Worm (Caenorhabditis elegans) whole organism, L1 larva: ENCODE measurements around the gene din-1.

Experiments used
- C04F5.9 ChIP-seq: sonication (generic microtip); optimal IDR thresholded peaks from 2 replicates; lab custom pipeline; 2016; ENCODE audit warnings: missing genetic modification characterization, missing compliant biosample characterization
- C16A3.4 ChIP-seq: fragments of 150-350 bp; optimal IDR thresholded peaks from 2 replicates; lab custom pipeline; 2014; ENCODE audit warnings: missing biosample characterization, missing genetic modification characterization
- F16B12.6 ChIP-seq: fragments of 150-350 bp; optimal IDR thresholded peaks from 2 replicates; lab custom pipeline; 2014; ENCODE audit warnings: missing biosample characterization, missing genetic modification characterization
- Y116A8C.19 ChIP-seq: sonication (generic microtip); optimal IDR thresholded peaks from 2 replicates; lab custom pipeline; 2016; ENCODE audit warnings: missing compliant biosample characterization, missing genetic modification characterization, borderline replicate concordance
- aha-1 ChIP-seq: fragments of 150-350 bp; optimal IDR thresholded peaks from 2 replicates; lab custom pipeline; 2014; ENCODE audit warnings: missing biosample characterization, missing genetic modification characterization
- alr-1 ChIP-seq: fragments of 200-800 bp; sonication (Bioruptor generic); optimal IDR thresholded peaks from 2 replicates; lab custom pipeline; 2018; ENCODE audit warnings: borderline replicate concordance, mild to moderate bottlenecking, missing genetic modification characterization, missing compliant biosample characterization
- ama-1 ChIP-seq: fragments of 150-350 bp; optimal IDR thresholded peaks from 2 replicates; lab custom pipeline; 2014
- ceh-63 ChIP-seq: fragments of 200-800 bp; sonication (Bioruptor generic); optimal IDR thresholded peaks from 2 replicates; lab custom pipeline; 2018; ENCODE audit warnings: mild to moderate bottlenecking, missing genetic modification characterization, missing compliant biosample characterization
- ceh-82 ChIP-seq, 3 experiments: fragments of 150-350 bp in 1 of 3; sonication (generic microtip) in 2 of 3; optimal IDR thresholded peaks; 2 replicates each; lab custom pipeline; 2014 to 2017; ENCODE audit warnings: missing biosample characterization in 3 of 3, missing genetic modification characterization in 3 of 3
- ceh-90 ChIP-seq: sonication (generic microtip); optimal IDR thresholded peaks from 2 replicates; lab custom pipeline; 2016; ENCODE audit warnings: missing genetic modification characterization, missing compliant biosample characterization
- ces-1 ChIP-seq: fragments of 150-350 bp; optimal IDR thresholded peaks from 2 replicates; lab custom pipeline; 2014; ENCODE audit warnings: missing biosample characterization, missing genetic modification reagents, missing genetic modification characterization
- dpl-1 ChIP-seq, 3 experiments: fragments of 150-350 bp in 2 of 3; sonication (generic microtip) in 1 of 3; optimal IDR thresholded peaks; 2 replicates each; lab custom pipeline; 2014 to 2017; ENCODE audit warnings: missing biosample characterization in 3 of 3, missing genetic modification characterization in 3 of 3, missing genetic modification reagents in 3 of 3
- dsc-1 ChIP-seq: sonication (generic microtip); optimal IDR thresholded peaks from 2 replicates; lab custom pipeline; 2016; ENCODE audit warnings: mild to moderate bottlenecking, missing genetic modification characterization, missing compliant biosample characterization
- efl-1 ChIP-seq, 4 experiments: fragments of 150-350 bp; optimal IDR thresholded peaks in 3 of 4; peaks in 1 of 4; 1 replicate in 1 of 4; 2 replicates in 3 of 4; lab custom pipeline; 2014; ENCODE audit warnings: missing biosample characterization in 2 of 4, missing genetic modification characterization in 2 of 4, missing genetic modification reagents in 2 of 4
- ets-5 ChIP-seq: fragments of 200-800 bp; sonication (Bioruptor generic); IDR thresholded peaks from 2 replicates; pipeline ENCODE4 v1.3.6; 2022; ENCODE audit warnings: missing genetic modification characterization, missing compliant biosample characterization
- fkh-10 ChIP-seq: sonication (generic microtip); optimal IDR thresholded peaks from 2 replicates; lab custom pipeline; 2017; ENCODE audit warnings: missing biosample characterization, missing genetic modification reagents, missing genetic modification characterization
- isw-1 ChIP-seq: fragments of 200-800 bp; sonication (Bioruptor generic); IDR thresholded peaks from 2 replicates; pipeline ENCODE4 v1.3.6; 2022; ENCODE audit warnings: missing genetic modification characterization, missing compliant biosample characterization
- lin-14 ChIP-seq: fragments of 200-800 bp; sonication (Bioruptor generic); optimal IDR thresholded peaks from 2 replicates; lab custom pipeline; 2018; ENCODE audit warnings: mild to moderate bottlenecking, missing genetic modification characterization, moderate library complexity, missing compliant biosample characterization
- lin-15B ChIP-seq: fragments of 150-350 bp; sonication (generic microtip); optimal IDR thresholded peaks from 3 replicates; lab custom pipeline; 2014; ENCODE audit warnings: missing biosample characterization, missing genetic modification characterization
- lin-35 ChIP-seq, 2 experiments: fragments of 150-350 bp; optimal IDR thresholded peaks; 2 replicates each; lab custom pipeline; 2014; ENCODE audit warnings: missing biosample characterization in 2 of 2, missing genetic modification characterization in 2 of 2, missing genetic modification reagents in 2 of 2
- lin-39 ChIP-seq: fragments of 150-350 bp; optimal IDR thresholded peaks from 2 replicates; lab custom pipeline; 2014; ENCODE audit warnings: missing biosample characterization, missing genetic modification reagents, missing genetic modification characterization
- lir-3 ChIP-seq: sonication (generic microtip); optimal IDR thresholded peaks from 2 replicates; lab custom pipeline; 2016; ENCODE audit warnings: mild to moderate bottlenecking, missing genetic modification characterization, moderate library complexity, missing compliant biosample characterization; ENCODE audit not compliant: poor library complexity
- mab-9 ChIP-seq: fragments of 200-800 bp; sonication (Bioruptor generic); IDR thresholded peaks from 2 replicates; pipeline ENCODE4 v1.3.6; 2022; ENCODE audit warnings: missing genetic modification reagents, missing genetic modification characterization, missing compliant biosample characterization
- mdl-1 ChIP-seq, 2 experiments: fragments of 150-350 bp; optimal IDR thresholded peaks; 2 replicates each; lab custom pipeline; 2014 to 2017; ENCODE audit warnings: missing biosample characterization in 2 of 2, missing genetic modification characterization in 2 of 2, inconsistent platforms in 1 of 2
- mep-1 ChIP-seq: fragments of 150-350 bp; optimal IDR thresholded peaks from 2 replicates; lab custom pipeline; 2014; ENCODE audit warnings: missing biosample characterization, missing genetic modification characterization
- nhr-11 ChIP-seq: fragments of 150-350 bp; optimal IDR thresholded peaks from 2 replicates; lab custom pipeline; 2014; ENCODE audit warnings: missing biosample characterization, missing genetic modification characterization
- nhr-19 ChIP-seq: fragments of 200-800 bp; sonication (Bioruptor generic); conservative IDR thresholded peaks from 2 replicates; pipeline ENCODE4 v1.3.6; 2022; ENCODE audit warnings: missing genetic modification characterization, missing compliant biosample characterization
- nhr-20 ChIP-seq: sonication (generic microtip); optimal IDR thresholded peaks from 2 replicates; lab custom pipeline; 2016; ENCODE audit warnings: mild to moderate bottlenecking, missing genetic modification characterization, missing compliant biosample characterization
- nhr-237 ChIP-seq: fragments of 150-350 bp; optimal IDR thresholded peaks from 2 replicates; lab custom pipeline; 2014; ENCODE audit warnings: missing biosample characterization, missing genetic modification characterization
- nhr-28 ChIP-seq: fragments of 150-350 bp; optimal IDR thresholded peaks from 2 replicates; lab custom pipeline; 2014; ENCODE audit warnings: missing biosample characterization, missing genetic modification characterization
- nhr-47 ChIP-seq: sonication (generic microtip); optimal IDR thresholded peaks from 2 replicates; lab custom pipeline; 2016; ENCODE audit warnings: mild to moderate bottlenecking, missing genetic modification characterization, moderate library complexity, missing compliant biosample characterization
- nhr-76 ChIP-seq: sonication (generic microtip); optimal IDR thresholded peaks from 2 replicates; lab custom pipeline; 2017; ENCODE audit warnings: missing biosample characterization, missing genetic modification characterization
- nhr-84 ChIP-seq: sonication (generic microtip); optimal IDR thresholded peaks from 2 replicates; lab custom pipeline; 2017; ENCODE audit warnings: missing biosample characterization, missing genetic modification characterization
- nhr-90 ChIP-seq: sonication (generic microtip); optimal IDR thresholded peaks from 2 replicates; lab custom pipeline; 2016; ENCODE audit warnings: mild to moderate bottlenecking, missing genetic modification characterization, missing compliant biosample characterization; ENCODE audit not compliant: poor library complexity
- pag-3 ChIP-seq: sonication (generic microtip); optimal IDR thresholded peaks from 2 replicates; lab custom pipeline; 2017; ENCODE audit warnings: missing genetic modification characterization, mild to moderate bottlenecking, missing compliant biosample characterization, antibody characterized with exemption, borderline replicate concordance; ENCODE audit not compliant: insufficient read depth
- pax-3 ChIP-seq: fragments of 200-800 bp; sonication (Bioruptor generic); optimal IDR thresholded peaks from 2 replicates; lab custom pipeline; 2018; ENCODE audit warnings: mild to moderate bottlenecking, missing genetic modification characterization, moderate library complexity, missing compliant biosample characterization
- skn-1 ChIP-seq: fragments of 150-350 bp; optimal IDR thresholded peaks from 2 replicates; lab custom pipeline; 2014; ENCODE audit warnings: missing biosample characterization, missing genetic modification characterization
- snpc-4 ChIP-seq: fragments of 150-350 bp; optimal IDR thresholded peaks from 2 replicates; lab custom pipeline; 2014; ENCODE audit warnings: missing biosample characterization, missing genetic modification characterization
- snu-23 ChIP-seq: sonication (generic microtip); optimal IDR thresholded peaks from 2 replicates; lab custom pipeline; 2016; ENCODE audit warnings: missing genetic modification characterization, missing compliant biosample characterization
- sptf-1 ChIP-seq: fragments of 150-350 bp; optimal IDR thresholded peaks from 2 replicates; lab custom pipeline; 2014; ENCODE audit warnings: missing biosample characterization, missing genetic modification characterization
- sup-37 ChIP-seq: fragments of 200-800 bp; sonication (Bioruptor generic); optimal IDR thresholded peaks from 2 replicates; lab custom pipeline; 2018; ENCODE audit warnings: mild to moderate bottlenecking, missing genetic modification characterization, missing compliant biosample characterization
- swsn-7 ChIP-seq: sonication (generic microtip); optimal IDR thresholded peaks from 2 replicates; lab custom pipeline; 2016; ENCODE audit warnings: missing genetic modification characterization, missing compliant biosample characterization
- tbx-2 ChIP-seq: sonication (generic microtip); optimal IDR thresholded peaks from 2 replicates; lab custom pipeline; 2016; ENCODE audit warnings: missing genetic modification characterization, missing compliant biosample characterization
- unc-130 ChIP-seq: fragments of 150-350 bp; optimal IDR thresholded peaks from 2 replicates; lab custom pipeline; 2017; ENCODE audit warnings: missing biosample characterization, missing genetic modification characterization, inconsistent platforms
- unc-30 ChIP-seq: sonication (generic microtip); optimal IDR thresholded peaks from 2 replicates; lab custom pipeline; 2017; ENCODE audit warnings: missing biosample characterization, missing genetic modification characterization
- unc-62 ChIP-seq: fragments of 150-350 bp; optimal IDR thresholded peaks from 2 replicates; lab custom pipeline; 2014; ENCODE audit warnings: missing biosample characterization, missing genetic modification reagents, missing genetic modification characterization
- unc-98 ChIP-seq: fragments of 200-800 bp; sonication (Bioruptor generic); IDR thresholded peaks from 2 replicates; pipeline ENCODE4 v1.3.6; 2022; ENCODE audit warnings: missing genetic modification characterization, missing compliant biosample characterization
- xbp-1 ChIP-seq: sonication (generic microtip); optimal IDR thresholded peaks from 2 replicates; lab custom pipeline; 2016; ENCODE audit warnings: missing genetic modification characterization, missing compliant biosample characterization
- zip-4 ChIP-seq: fragments of 200-800 bp; sonication (Bioruptor generic); optimal IDR thresholded peaks from 2 replicates; lab custom pipeline; 2018; ENCODE audit warnings: mild to moderate bottlenecking, missing genetic modification characterization, moderate library complexity, missing compliant biosample characterization

din-1 gene

DNA sequence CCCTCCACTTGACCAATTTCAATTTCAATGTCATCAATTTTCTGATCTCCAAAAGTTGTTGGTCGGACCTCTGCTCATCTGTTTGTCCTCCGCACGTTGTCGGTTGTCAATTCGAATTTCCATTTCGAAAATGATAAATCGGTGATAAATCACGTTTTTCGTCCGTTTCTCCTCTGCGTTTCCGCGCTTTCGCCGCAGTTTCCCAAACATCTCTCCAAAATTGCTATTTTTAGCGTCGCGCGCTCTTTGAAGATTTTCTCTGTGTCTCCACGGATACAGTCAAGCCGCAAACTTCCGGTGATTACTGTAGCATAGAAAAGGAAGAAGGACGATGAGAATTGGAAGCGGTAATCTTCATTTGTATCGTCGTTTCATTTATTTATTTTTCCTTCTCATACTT is 8.6 kb upstream of the din-1 start (continued):
- no peak for TF ChIP-seq nhr-237 (tag; lab: Kevin White, UChicago)
- TF ChIP-seq nhr-90 (tag; lab: Kevin White, UChicago), result peak; percentile 79
- peak; percentile 3 for TF ChIP-seq unc-62
- peak; percentile 81 for TF ChIP-seq nhr-20 (tag; lab: Kevin White, UChicago)
- TF ChIP-seq lin-14 (GFP tag; lab: Kevin White, UChicago), result peak; percentile 71
- TF ChIP-seq nhr-47 (tag; lab: Kevin White, UChicago), result peak; percentile 56
- peak; percentile 59 for TF ChIP-seq snu-23 (GFP tag; lab: Kevin White, UChicago)
- TF ChIP-seq, all 84 proteins: peak for 20

DNA sequence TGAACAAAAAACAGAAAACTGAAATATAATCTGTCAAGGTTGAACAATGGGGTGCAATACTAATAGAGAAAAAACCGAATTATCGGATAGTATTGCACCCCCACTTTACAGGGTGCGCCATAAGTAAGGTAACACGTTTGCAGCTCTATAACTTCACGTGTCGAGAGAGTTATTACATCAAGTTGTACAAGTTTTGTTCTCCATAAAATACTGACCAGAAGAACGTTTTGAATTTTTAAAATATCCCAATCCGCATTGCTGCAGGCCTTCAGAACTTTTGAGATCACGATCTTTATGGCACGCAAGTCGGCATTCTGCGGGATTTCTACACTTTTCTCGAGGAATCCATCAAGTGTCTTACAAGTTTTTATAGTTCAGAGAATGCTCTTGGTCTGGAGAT is 4.4 kb upstream of the din-1 start:
- TF ChIP-seq ces-1, result no peak
- no peak for TF ChIP-seq ama-1 (lab: Kevin White, UChicago)
- no peak for TF ChIP-seq efl-1 (optimal IDR thresholded peaks at IDR 0.05; lab: Kevin White, UChicago)
- TF ChIP-seq efl-1 (GFP tag; optimal IDR thresholded peaks at IDR 0.05 in 1 of 2; lab: Kevin White, UChicago), result peak in 1 of 2 experiments; percentile 58
- no peak for TF ChIP-seq aha-1 (tag; lab: Kevin White, UChicago)

DNA sequence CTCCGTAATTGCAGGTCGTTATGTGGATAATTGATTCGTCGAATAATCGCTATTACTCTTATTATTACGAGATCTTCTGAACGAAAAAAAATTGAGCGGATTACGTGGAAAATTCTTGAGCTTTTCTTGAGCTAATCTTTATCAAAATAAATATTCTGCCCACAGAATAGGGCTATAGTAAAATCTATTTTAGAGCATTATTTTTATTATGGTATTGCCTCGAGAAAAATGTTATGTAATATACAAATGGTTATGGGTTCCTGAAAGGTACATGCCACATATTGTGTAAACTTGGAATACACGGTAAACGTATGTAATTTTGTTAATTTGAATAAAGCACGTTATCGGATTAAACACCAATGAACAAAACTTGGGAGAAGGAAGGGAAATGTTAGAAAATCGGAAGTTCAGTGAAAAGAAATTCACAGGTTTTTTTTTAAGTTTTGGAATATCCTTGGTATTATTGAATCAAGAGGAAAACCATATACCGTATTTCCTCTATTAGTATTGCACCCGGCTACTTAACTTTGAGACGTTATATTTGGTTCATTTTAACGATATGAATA is 3.9 kb upstream of the din-1 start:
- TF ChIP-seq fkh-10 (GFP tag; lab: Kevin White, UChicago) (no peak), lin-15B (tag; lab: Kevin White, UChicago) (no peak), pag-3 (tag; lab: Kevin White, UChicago) (no peak), lir-3 (peak; percentile 33), skn-1 (tag; lab: Kevin White, UChicago) (no peak), lin-35 (GFP tag; optimal IDR thresholded peaks at IDR 0.05; lab: Kevin White, UChicago) (no peak), isw-1 (GFP tag; lab: Robert Waterston, UW) (no peak), nhr-28 (tag; lab: Kevin White, UChicago) (no peak), nhr-11 (tag; lab: Kevin White, UChicago) (peak; percentile 32), lin-39 (peak; percentile 31), ets-5 (GFP tag; lab: Robert Waterston, UW) (no peak), C04F5.9 (tag; lab: Kevin White, UChicago) (no peak), unc-130 (tag; lab: Kevin White, UChicago) (no peak), Y116A8C.19 (tag; lab: Kevin White, UChicago) (no peak), snpc-4 (tag; lab: Kevin White, UChicago) (no peak), nhr-84 (no peak), ceh-82 (tag; optimal IDR thresholded peaks at IDR 0.05; lab: Kevin White, UChicago) (no peak), tbx-2 (tag; lab: Kevin White, UChicago) (no peak), mab-9 (GFP tag; lab: Robert Waterston, UW) (no peak), alr-1 (tag; lab: Kevin White, UChicago) (no peak), nhr-90 (tag; lab: Kevin White, UChicago) (peak; percentile 67), ceh-90 (tag; lab: Kevin White, UChicago) (no peak), mdl-1 (tag; optimal IDR thresholded peaks at IDR 0.05; lab: Kevin White, UChicago) (no peak), zip-4 (GFP tag; lab: Kevin White, UChicago) (peak; percentile 24), nhr-19 (GFP tag; lab: Robert Waterston, UW) (peak; percentile 28), ceh-63 (GFP tag; lab: Kevin White, UChicago) (no peak), swsn-7 (peak; percentile 17), C16A3.4 (tag; lab: Kevin White, UChicago) (no peak), sptf-1 (tag; lab: Kevin White, UChicago) (no peak), pax-3 (tag; lab: Kevin White, UChicago) (no peak), dpl-1 (GFP tag; optimal IDR thresholded peaks at IDR 0.05; lab: Kevin White, UChicago) (no peak), nhr-76 (tag; lab: Kevin White, UChicago) (no peak), dsc-1 (peak; percentile 72), unc-98 (no peak), mep-1 (tag; lab: Kevin White, UChicago) (no peak), aha-1 (tag; lab: Kevin White, UChicago) (no peak), unc-30 (tag; lab: Kevin White, UChicago) (no peak), sup-37 (no peak), xbp-1 (peak; percentile 9), F16B12.6 (no peak)
